Worm (Caenorhabditis elegans) whole organism, L4 larva: ENCODE data around the gene scrm-7.
"Not testable (repeated sequence)": the region's sequence is repeated elsewhere in the genome, so short reads cannot be mapped to it uniquely, and the experiment has no call there.

Experiments used
- fkh-10 ChIP-seq: fragments of 150-350 bp; optimal IDR thresholded peaks from 2 replicates; lab custom pipeline; 2014; ENCODE audit warnings: missing biosample characterization, missing genetic modification reagents, missing genetic modification characterization
- unc-39 ChIP-seq: sonication (generic microtip); optimal IDR thresholded peaks from 2 replicates; lab custom pipeline; 2017; ENCODE audit warnings: missing biosample characterization, missing genetic modification characterization

ce11 chrV:14742898-14743297 is 36.6 kb downstream of the scrm-7 start:
- not testable (repeated sequence) for TF ChIP-seq fkh-10 (GFP tag; lab: Kevin White, UChicago); unc-39 (tag; lab: Kevin White, UChicago)
